Fruit fly (Drosophila melanogaster) whole organism, embryonic: Measurements from ENCODE around the gene CG13676.
A peak's percentile ranks its signal among the peaks of the same experiment; 100 is the strongest.

Source experiments
- ATbp ChIP-seq: fragments of 200-800 bp; sonication (Bioruptor generic); optimal IDR thresholded peaks from 2 replicates; lab custom pipeline; 2017; ENCODE audit warnings: missing biosample characterization, mild to moderate bottlenecking, missing genetic modification characterization, missing genetic modification reagents
- Aef1 ChIP-seq: fragments of 200-800 bp; sonication (Bioruptor generic); IDR thresholded peaks from 3 replicates; pipeline ENCODE4 v1.3.6; 2022; ENCODE audit warnings: missing biosample characterization, missing genetic modification characterization
- BtbVII ChIP-seq: fragments of 200-800 bp; sonication (Bioruptor generic); optimal IDR thresholded peaks from 3 replicates; lab custom pipeline; 2017; ENCODE audit warnings: missing biosample characterization, mild to moderate bottlenecking, missing genetic modification characterization
- CG10267 ChIP-seq: fragments of 200-800 bp; sonication (Bioruptor generic); optimal IDR thresholded peaks from 2 replicates; lab custom pipeline; 2018; ENCODE audit warnings: missing biosample characterization, mild to moderate bottlenecking, missing genetic modification characterization, moderate library complexity
- CG10274 ChIP-seq: fragments of 200-800 bp; sonication (Bioruptor generic); optimal IDR thresholded peaks from 3 replicates; lab custom pipeline; 2017; ENCODE audit warnings: missing biosample characterization, mild to moderate bottlenecking, missing genetic modification characterization
- CG14050 ChIP-seq: fragments of 200-800 bp; sonication (Bioruptor generic); IDR thresholded peaks from 3 replicates; pipeline ENCODE4 v1.3.6; 2022; ENCODE audit warnings: missing biosample characterization, missing genetic modification characterization
- CG1647 ChIP-seq: fragments of 200-800 bp; sonication (Bioruptor generic); optimal IDR thresholded peaks from 3 replicates; lab custom pipeline; 2016; ENCODE audit warnings: missing biosample characterization, missing genetic modification characterization
- CG16815 ChIP-seq: fragments of 200-800 bp; sonication (Bioruptor generic); optimal IDR thresholded peaks from 3 replicates; lab custom pipeline; 2017; ENCODE audit warnings: missing biosample characterization, mild to moderate bottlenecking, missing genetic modification characterization
- CG17912 ChIP-seq: fragments of 200-800 bp; sonication (Bioruptor generic); optimal IDR thresholded peaks from 2 replicates; lab custom pipeline; 2018; ENCODE audit warnings: missing biosample characterization, mild to moderate bottlenecking, missing genetic modification characterization
- CG18011 ChIP-seq: fragments of 200-800 bp; sonication (Bioruptor generic); optimal IDR thresholded peaks from 2 replicates; lab custom pipeline; 2017; ENCODE audit warnings: missing biosample characterization, missing genetic modification characterization, mild to moderate bottlenecking, moderate library complexity, missing genotype
- CG2199 ChIP-seq: fragments of 200-800 bp; sonication (Bioruptor generic); IDR thresholded peaks from 3 replicates; pipeline ENCODE4 v1.3.6; 2022; ENCODE audit warnings: missing biosample characterization, missing genetic modification characterization
- CG30020 ChIP-seq: fragments of 200-800 bp; optimal IDR thresholded peaks from 2 replicates; lab custom pipeline; 2019; ENCODE audit warnings: missing biosample characterization, mild to moderate bottlenecking, missing genetic modification characterization, moderate library complexity
- CG3065 ChIP-seq: fragments of 200-800 bp; sonication (Bioruptor generic); optimal IDR thresholded peaks from 2 replicates; lab custom pipeline; 2016; ENCODE audit warnings: missing biosample characterization, missing genetic modification characterization
- CG31224 ChIP-seq: fragments of 200-800 bp; sonication (Bioruptor generic); IDR thresholded peaks from 2 replicates; pipeline ENCODE4 v1.3.6; 2022; ENCODE audit warnings: missing biosample characterization, missing genetic modification characterization
- CG34376 ChIP-seq: fragments of 200-800 bp; sonication (Bioruptor generic); optimal IDR thresholded peaks from 2 replicates; lab custom pipeline; 2018; ENCODE audit warnings: missing biosample characterization, mild to moderate bottlenecking, missing genetic modification characterization
- CG4617 ChIP-seq: fragments of 200-800 bp; sonication (Bioruptor generic); optimal IDR thresholded peaks from 3 replicates; lab custom pipeline; 2016; ENCODE audit warnings: missing biosample characterization, missing genetic modification characterization, borderline replicate concordance
- CG4820 ChIP-seq: fragments of 200-800 bp; sonication (Bioruptor generic); optimal IDR thresholded peaks from 3 replicates; lab custom pipeline; 2016; ENCODE audit warnings: missing biosample characterization, missing genetic modification characterization
- CG6683 ChIP-seq: fragments of 200-800 bp; sonication (Bioruptor generic); optimal IDR thresholded peaks from 2 replicates; lab custom pipeline; 2017; ENCODE audit warnings: missing biosample characterization, mild to moderate bottlenecking, missing genetic modification characterization, missing genetic modification reagents
- CG6689 ChIP-seq: fragments of 200-800 bp; sonication (Bioruptor generic); IDR thresholded peaks from 2 replicates; pipeline ENCODE4 v1.3.6; 2022; ENCODE audit warnings: missing biosample characterization, missing genetic modification characterization
- CG7372 ChIP-seq: fragments of 200-800 bp; sonication (Bioruptor generic); IDR thresholded peaks from 2 replicates; pipeline ENCODE4 v1.3.6; 2022; ENCODE audit warnings: missing biosample characterization, missing genetic modification characterization
- CG8388 ChIP-seq: fragments of 200-800 bp; sonication (Bioruptor generic); optimal IDR thresholded peaks from 2 replicates; lab custom pipeline; 2019; ENCODE audit warnings: missing biosample characterization, mild to moderate bottlenecking, missing genetic modification characterization, moderate library complexity
- CG9797 ChIP-seq: fragments of 200-800 bp; sonication (Bioruptor generic); optimal IDR thresholded peaks from 3 replicates; lab custom pipeline; 2018; ENCODE audit warnings: missing biosample characterization, mild to moderate bottlenecking, missing genetic modification characterization
- D ChIP-seq, 2 experiments: fragments of 200-800 bp in 1 of 2; fragments of >200 bp in 1 of 2; sonication (Bioruptor generic) in 1 of 2; optimal IDR thresholded peaks; 2 replicates in 1 of 2; 3 replicates in 1 of 2; lab custom pipeline; 2017; ENCODE audit warnings: mild to moderate bottlenecking in 1 of 2, missing biosample characterization in 1 of 2, missing genetic modification characterization in 1 of 2, missing genetic modification reagents in 1 of 2
- D19A ChIP-seq: fragments of 200-800 bp; optimal IDR thresholded peaks from 3 replicates; lab custom pipeline; 2019; ENCODE audit warnings: missing biosample characterization, mild to moderate bottlenecking, missing genetic modification characterization, moderate library complexity
- Doc2 ChIP-seq: fragments of 200-800 bp; sonication (Bioruptor generic); IDR thresholded peaks from 2 replicates; pipeline ENCODE4 v1.3.6; 2022; ENCODE audit warnings: missing biosample characterization, missing genetic modification characterization
- Doc3 ChIP-seq: fragments of 200-800 bp; sonication (Bioruptor generic); IDR thresholded peaks from 3 replicates; pipeline ENCODE4 v1.3.6; 2022; ENCODE audit warnings: missing biosample characterization, missing genetic modification characterization; ENCODE audit not compliant: partially characterized antibody
- HLH4C ChIP-seq: fragments of 200-800 bp; sonication (Bioruptor generic); IDR thresholded peaks from 3 replicates; pipeline ENCODE4 v1.3.6; 2022; ENCODE audit warnings: missing biosample characterization, missing genetic modification characterization; ENCODE audit not compliant: partially characterized antibody
- Jarid2 ChIP-seq: fragments of 200-800 bp; sonication (Bioruptor generic); optimal IDR thresholded peaks from 3 replicates; lab custom pipeline; 2017; ENCODE audit warnings: mild to moderate bottlenecking, missing biosample characterization, missing genetic modification reagents, missing genetic modification characterization
- MESR4 ChIP-seq: fragments of 200-800 bp; sonication (Bioruptor generic); optimal IDR thresholded peaks from 2 replicates; lab custom pipeline; 2018; ENCODE audit warnings: missing biosample characterization, mild to moderate bottlenecking, missing genetic modification characterization, moderate library complexity
- NFAT ChIP-seq: fragments of 200-800 bp; sonication (Bioruptor generic); IDR thresholded peaks from 2 replicates; pipeline ENCODE4 v1.3.6; 2022; ENCODE audit warnings: missing biosample characterization, missing genetic modification characterization
- Vsx1 ChIP-seq: fragments of 200-800 bp; sonication (Bioruptor generic); optimal IDR thresholded peaks from 2 replicates; lab custom pipeline; 2017; ENCODE audit warnings: missing biosample characterization, mild to moderate bottlenecking, missing genetic modification characterization, missing genetic modification reagents
- aop ChIP-seq: fragments of 200-800 bp; sonication (Bioruptor generic); IDR thresholded peaks from 2 replicates; pipeline ENCODE4 v1.3.6; 2022; ENCODE audit warnings: missing biosample characterization, missing genetic modification characterization
- bcd ChIP-seq: fragments of 200-800 bp; sonication (Bioruptor generic); optimal IDR thresholded peaks from 2 replicates; lab custom pipeline; 2017; ENCODE audit warnings: missing biosample characterization, mild to moderate bottlenecking, missing genetic modification characterization
- chif ChIP-seq, 2 experiments: fragments of 200-800 bp; sonication (Bioruptor generic); optimal IDR thresholded peaks; 3 replicates each; lab custom pipeline; 2016; ENCODE audit warnings: missing biosample characterization in 2 of 2, missing genetic modification characterization in 2 of 2
- disco-r ChIP-seq: fragments of 200-800 bp; sonication (Bioruptor generic); optimal IDR thresholded peaks from 2 replicates; lab custom pipeline; 2016; ENCODE audit warnings: missing biosample characterization, missing genetic modification characterization
- fru ChIP-seq: fragments of >200 bp; optimal IDR thresholded peaks from 2 replicates; lab custom pipeline; 2017
- gce ChIP-seq: fragments of 200-800 bp; sonication (Bioruptor generic); IDR thresholded peaks from 3 replicates; pipeline ENCODE4 v1.3.6; 2022; ENCODE audit warnings: missing biosample characterization, missing genetic modification characterization
- gfzf ChIP-seq: fragments of 200-800 bp; sonication (Bioruptor generic); optimal IDR thresholded peaks from 2 replicates; lab custom pipeline; 2016; ENCODE audit warnings: missing biosample characterization, mild to moderate bottlenecking, missing genetic modification characterization, moderate library complexity
- h ChIP-seq: fragments of >200 bp; optimal IDR thresholded peaks from 2 replicates; lab custom pipeline; 2017
- kay ChIP-seq: fragments of 200-800 bp; sonication (Bioruptor generic); optimal IDR thresholded peaks from 2 replicates; lab custom pipeline; 2016; ENCODE audit warnings: missing biosample characterization, missing genetic modification characterization
- p53 ChIP-seq: fragments of 200-800 bp; sonication (Bioruptor generic); optimal IDR thresholded peaks from 2 replicates; lab custom pipeline; 2016; ENCODE audit warnings: missing biosample characterization, missing genetic modification characterization
- salm ChIP-seq: fragments of 200-800 bp; sonication (Bioruptor generic); optimal IDR thresholded peaks from 2 replicates; lab custom pipeline; 2018; ENCODE audit warnings: missing biosample characterization, mild to moderate bottlenecking, missing genetic modification characterization
- shn ChIP-seq: fragments of 200-800 bp; sonication (Bioruptor generic); optimal IDR thresholded peaks from 3 replicates; lab custom pipeline; 2016; ENCODE audit warnings: missing biosample characterization, missing genetic modification characterization
- tgo ChIP-seq: fragments of 200-800 bp; sonication (Bioruptor generic); IDR thresholded peaks from 3 replicates; pipeline ENCODE4 v1.3.6; 2022; ENCODE audit warnings: missing biosample characterization, missing genetic modification characterization
- tll ChIP-seq, 2 experiments: fragments of 200-800 bp in 1 of 2; fragments of >200 bp in 1 of 2; sonication (Bioruptor generic) in 1 of 2; optimal IDR thresholded peaks; 2 replicates each; lab custom pipeline; 2017 to 2019; ENCODE audit warnings: missing biosample characterization in 2 of 2, missing genetic modification characterization in 2 of 2, mild to moderate bottlenecking in 1 of 2, moderate library complexity in 1 of 2
- tna ChIP-seq: fragments of 200-800 bp; sonication (Bioruptor generic); IDR thresholded peaks from 2 replicates; pipeline ENCODE4 v1.3.6; 2022; ENCODE audit warnings: missing biosample characterization, missing genetic modification characterization; ENCODE audit not compliant: partially characterized antibody
- trh ChIP-seq: fragments of 200-800 bp; sonication (Bioruptor generic); optimal IDR thresholded peaks from 2 replicates; lab custom pipeline; 2016; ENCODE audit warnings: missing biosample characterization, missing genetic modification characterization
- ttk ChIP-seq: fragments of 200-800 bp; sonication (Bioruptor generic); IDR thresholded peaks from 2 replicates; pipeline ENCODE4 v2.1.2; 2022; ENCODE audit warnings: missing biosample characterization, missing genetic modification characterization
- zf30C ChIP-seq: fragments of 200-800 bp; sonication (Bioruptor generic); optimal IDR thresholded peaks from 3 replicates; lab custom pipeline; 2018; ENCODE audit warnings: missing biosample characterization, mild to moderate bottlenecking, missing genetic modification characterization

The CG13676 gene

DNA sequence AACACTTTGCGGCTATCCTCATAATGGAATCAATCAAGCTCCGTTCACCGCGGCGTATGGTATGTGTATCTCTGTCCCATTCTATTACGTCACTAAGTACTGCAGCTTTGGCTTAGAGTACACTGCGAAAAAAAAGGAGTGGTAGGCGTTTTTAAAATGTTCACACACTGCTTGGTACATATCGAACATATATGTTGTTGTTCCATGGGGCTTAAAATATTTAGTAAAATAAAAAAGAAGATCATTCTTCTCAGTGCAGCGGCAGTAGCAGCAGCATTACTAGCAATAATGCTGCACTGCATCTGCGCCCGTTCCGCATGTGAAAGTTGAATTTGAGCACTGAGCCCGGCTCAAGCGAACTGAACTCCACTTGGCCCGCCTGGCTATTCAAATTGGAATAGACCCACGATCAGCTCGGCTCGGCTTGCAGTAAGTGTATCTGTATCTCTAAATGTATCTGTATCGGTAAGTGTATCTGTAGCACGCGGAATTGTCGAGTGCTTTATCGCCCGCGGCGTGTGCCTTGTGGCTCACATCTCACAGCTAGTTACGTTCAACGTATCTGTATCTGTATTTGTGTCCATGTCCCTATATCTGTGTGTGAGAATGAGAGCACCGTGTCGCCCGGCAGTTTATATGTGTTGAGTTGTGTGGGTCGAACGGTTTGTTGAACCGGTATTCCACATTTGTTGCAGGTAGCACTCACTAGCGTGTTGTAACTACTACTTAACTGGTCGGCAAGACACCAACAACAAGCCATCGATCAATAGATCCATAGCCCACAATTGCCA lies 1.8 kb upstream of the CG13676 start (continued):
- TF ChIP-seq Aef1 (GFP tag; lab: Robert Waterston, UW) (peak; percentile 46; the same call in 1 of the 3 replicates), CG8388 (peak; percentile 32), ttk (GFP tag; lab: Robert Waterston, UW) (peak; percentile 66; the same call in 1 of the 2 replicates), BtbVII (GFP tag; lab: Kevin White, UChicago) (peak; percentile 42), CG16815 (GFP tag; lab: Kevin White, UChicago) (no peak), p53 (GFP tag; lab: Kevin White, UChicago) (no peak), CG3065 (GFP tag; lab: Kevin White, UChicago) (no peak), CG9797 (GFP tag; lab: Kevin White, UChicago) (no peak), kay (GFP tag; lab: Kevin White, UChicago) (no peak), CG10267 (tag; lab: Kevin White, UChicago) (peak; percentile 35), bcd (peak; percentile 41), Doc2 (GFP tag; lab: Robert Waterston, UW) (no peak), CG10274 (GFP tag; lab: Kevin White, UChicago) (peak; percentile 31), CG34376 (GFP tag; lab: Kevin White, UChicago) (no peak), MESR4 (GFP tag; lab: Kevin White, UChicago) (no peak), CG2199 (0 out of 3 replicates have a peak, but pooled peaks have one; percentile 15), aop (no peak), tna (GFP tag; lab: Robert Waterston, UW) (no peak), fru (lab: Kevin White, UChicago) (no peak), disco-r (GFP tag; lab: Kevin White, UChicago) (no peak), CG30020 (tag; lab: Kevin White, UChicago) (no peak), salm (tag; lab: Kevin White, UChicago) (peak; percentile 1), D (optimal IDR thresholded peaks at IDR 0.05; lab: Kevin White, UChicago) (no peak), D (GFP tag; optimal IDR thresholded peaks at IDR 0.05; lab: Kevin White, UChicago) (peak; percentile 30), Doc3 (GFP tag; lab: Robert Waterston, UW) (no peak), shn (no peak), CG7372 (no peak), CG1647 (GFP tag; lab: Kevin White, UChicago) (peak; percentile 54), CG4820 (GFP tag; lab: Kevin White, UChicago) (peak; percentile 56), gce (GFP tag; lab: Robert Waterston, UW) (peak; percentile 32; the same call in 1 of the 3 replicates), NFAT (GFP tag; lab: Robert Waterston, UW) (no peak), D19A (tag; lab: Kevin White, UChicago) (peak; percentile 61), Vsx1 (GFP tag; lab: Kevin White, UChicago) (no peak), HLH4C (GFP tag; lab: Robert Waterston, UW) (no peak), CG17912 (no peak), ATbp (peak; percentile 58), CG6689 (GFP tag; lab: Robert Waterston, UW) (peak; percentile 51), CG4617 (GFP tag; lab: Kevin White, UChicago) (peak; percentile 12), Jarid2 (GFP tag; lab: Kevin White, UChicago) (no peak), tgo (GFP tag; lab: Robert Waterston, UW) (peak; percentile 55; the same call in 2 of the 3 replicates), zf30C (GFP tag; lab: Kevin White, UChicago) (no peak), trh (no peak), h (lab: Kevin White, UChicago) (no peak), tll (GFP tag; optimal IDR thresholded peaks at IDR 0.05; lab: Kevin White, UChicago) (no peak), chif (GFP tag; optimal IDR thresholded peaks at IDR 0.05; lab: Kevin White, UChicago) (peak in 1 of 2 experiments; percentile 50), CG31224 (GFP tag; lab: Robert Waterston, UW) (no peak), gfzf (no peak), CG18011 (GFP tag; lab: Kevin White, UChicago) (no peak), CG6683 (no peak), CG14050 (peak; percentile 57)
